Worm (Caenorhabditis elegans) whole organism, L1 larva: ENCODE data around the gene cyp-34A10.

ENCODE experiments used
- ama-1 ChIP-seq: fragments of 150-350 bp; optimal IDR thresholded peaks from 2 replicates; lab custom pipeline; 2014
- ces-1 ChIP-seq: fragments of 150-350 bp; optimal IDR thresholded peaks from 2 replicates; lab custom pipeline; 2014; ENCODE audit warnings: missing biosample characterization, missing genetic modification reagents, missing genetic modification characterization
- mdl-1 ChIP-seq, 2 experiments: fragments of 150-350 bp; optimal IDR thresholded peaks; 2 replicates each; lab custom pipeline; 2014 to 2017; ENCODE audit warnings: missing biosample characterization in 2 of 2, missing genetic modification characterization in 2 of 2, inconsistent platforms in 1 of 2
- mef-2 ChIP-seq: fragments of 150-350 bp; optimal IDR thresholded peaks from 2 replicates; lab custom pipeline; 2014; ENCODE audit warnings: missing biosample characterization, missing genetic modification characterization
- nhr-20 ChIP-seq: sonication (generic microtip); optimal IDR thresholded peaks from 2 replicates; lab custom pipeline; 2016; ENCODE audit warnings: mild to moderate bottlenecking, missing genetic modification characterization, missing compliant biosample characterization
- pag-3 ChIP-seq: sonication (generic microtip); optimal IDR thresholded peaks from 2 replicates; lab custom pipeline; 2017; ENCODE audit warnings: missing genetic modification characterization, mild to moderate bottlenecking, missing compliant biosample characterization, antibody characterized with exemption, borderline replicate concordance; ENCODE audit not compliant: insufficient read depth
- snpc-4 ChIP-seq: fragments of 150-350 bp; optimal IDR thresholded peaks from 2 replicates; lab custom pipeline; 2014; ENCODE audit warnings: missing biosample characterization, missing genetic modification characterization
- sptf-1 ChIP-seq: fragments of 150-350 bp; optimal IDR thresholded peaks from 2 replicates; lab custom pipeline; 2014; ENCODE audit warnings: missing biosample characterization, missing genetic modification characterization

DNA sequence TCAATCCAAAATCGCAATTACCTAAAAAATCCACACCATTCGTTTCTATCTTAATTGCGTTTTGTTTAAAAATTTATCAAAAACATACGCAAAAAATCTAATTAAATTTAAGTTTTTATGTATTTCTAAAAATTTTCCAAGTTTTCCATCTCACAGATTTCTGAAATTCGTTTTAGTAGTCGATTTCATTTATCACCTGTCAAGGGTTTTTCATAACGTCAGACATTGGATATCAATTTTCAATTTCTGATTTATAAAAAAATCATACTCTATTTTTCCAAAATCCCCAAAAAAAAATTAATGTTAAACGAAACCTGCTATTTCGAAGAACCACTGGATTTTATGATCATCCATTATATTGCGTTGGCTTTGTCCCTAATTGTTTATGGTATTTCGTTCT lies 37.4 kb upstream of the cyp-34A10 start, which contains the start of gene srh-4:
- TF ChIP-seq sptf-1 (tag; lab: Kevin White, UChicago) (no peak), mef-2 (tag; lab: Kevin White, UChicago) (no peak), ces-1 (no peak), snpc-4 (tag; lab: Kevin White, UChicago) (no peak), nhr-20 (tag; lab: Kevin White, UChicago) (no peak), ama-1 (lab: Kevin White, UChicago) (no peak), pag-3 (no peak), mdl-1 (tag; optimal IDR thresholded peaks at IDR 0.05; lab: Kevin White, UChicago) (no peak)
